Fruit fly (Drosophila melanogaster) whole organism, embryonic: ENCODE measurements around the gene CG43078.

Experiments used
- D19B ChIP-seq: fragments of 200-800 bp; sonication (Bioruptor generic); optimal IDR thresholded peaks from 2 replicates; lab custom pipeline; 2017; ENCODE audit warnings: missing biosample characterization, mild to moderate bottlenecking, missing genetic modification characterization
- esg ChIP-seq: fragments of 200-800 bp; sonication (Bioruptor generic); conservative IDR thresholded peaks from 2 replicates; pipeline ENCODE4 v1.3.6; 2022; ENCODE audit warnings: missing biosample characterization, missing genetic modification characterization
- fru ChIP-seq: fragments of >200 bp; optimal IDR thresholded peaks from 2 replicates; lab custom pipeline; 2017
- insv ChIP-seq, 2 experiments: fragments of 200-800 bp; sonication (Bioruptor generic); optimal IDR thresholded peaks; 3 replicates each; lab custom pipeline; 2016 to 2018; ENCODE audit warnings: missing biosample characterization in 2 of 2, missing genetic modification characterization in 2 of 2
- nerfin-2 ChIP-seq: fragments of 200-800 bp; sonication (Bioruptor generic); IDR thresholded peaks from 2 replicates; pipeline ENCODE4 v1.3.6; 2022; ENCODE audit warnings: missing biosample characterization, missing genetic modification characterization; ENCODE audit not compliant: partially characterized antibody
- yki ChIP-seq: fragments of >200 bp; optimal IDR thresholded peaks from 3 replicates; lab custom pipeline; 2018

- TF ChIP-seq fru, result no peak
- TF ChIP-seq nerfin-2 (GFP tag; lab: Robert Waterston, UW), result no peak
- TF ChIP-seq esg, result no peak
- no peak for TF ChIP-seq D19B
- no peak for TF ChIP-seq yki
- no peak for TF ChIP-seq insv (GFP tag; optimal IDR thresholded peaks at IDR 0.05; lab: Kevin White, UChicago)
Observed at dm6 chr3L:8557018-8557417, 19.6 kb upstream of the CG43078 start.
